Fruit fly (Drosophila melanogaster): ENCODE results near the gene PGRP-LD.

PGRP-LD gene

dm6 chr3L:5808540-5809200 is 28.8 kb downstream of the PGRP-LD start (continued):
- TF ChIP-seq insv (GFP tag; optimal IDR thresholded peaks at IDR 0.05) (no peak), CG8089 (GFP tag; optimal IDR thresholded peaks at IDR 0.05) (no peak), CG4854 (GFP tag; optimal IDR thresholded peaks at IDR 0.05) (no peak), h (optimal IDR thresholded peaks at IDR 0.05) (no peak), CrebB (tag; optimal IDR thresholded peaks at IDR 0.05) (no peak), aop (GFP tag; IDR thresholded peaks at IDR 0.05) (no peak), sug (tag; optimal IDR thresholded peaks at IDR 0.05) (peak; percentile 39), ci (GFP tag; IDR thresholded peaks at IDR 0.05) (peak; percentile 32; the same call in 1 of the 3 replicates), CG11398 (GFP tag; optimal IDR thresholded peaks at IDR 0.05) (no peak), HmgZ (tag; optimal IDR thresholded peaks at IDR 0.05) (peak; percentile 4), CG12155 (GFP tag; optimal IDR thresholded peaks at IDR 0.05) (no peak), yki (optimal IDR thresholded peaks at IDR 0.05) (no peak), eyg (GFP tag; optimal IDR thresholded peaks at IDR 0.05) (no peak), gro (GFP tag; optimal IDR thresholded peaks at IDR 0.05) (peak; percentile 9), CG30020 (tag; optimal IDR thresholded peaks at IDR 0.05) (no peak), kay (GFP tag; optimal IDR thresholded peaks at IDR 0.05) (no peak), CG10543 (GFP tag; optimal IDR thresholded peaks at IDR 0.05) (peak; percentile 70), crol (GFP tag; IDR thresholded peaks at IDR 0.05) (peak; percentile 82), Ada2b (GFP tag; IDR thresholded peaks at IDR 0.05) (no peak), dati (GFP tag; IDR thresholded peaks at IDR 0.05) (no peak), tio (GFP tag; optimal IDR thresholded peaks at IDR 0.05) (no peak), CG13775 (GFP tag; optimal IDR thresholded peaks at IDR 0.05) (no peak), CG10267 (tag; optimal IDR thresholded peaks at IDR 0.05) (no peak), tin (GFP tag; optimal IDR thresholded peaks at IDR 0.05) (no peak), Adf1 (GFP tag; IDR thresholded peaks at IDR 0.05) (peak; percentile 71), cg (GFP tag; optimal IDR thresholded peaks at IDR 0.05) (peak; percentile 3), dm (GFP tag; optimal IDR thresholded peaks at IDR 0.05) (no peak), CG1233 (GFP tag; optimal IDR thresholded peaks at IDR 0.05) (no peak), CG5953 (GFP tag; IDR thresholded peaks at IDR 0.05) (no peak), mirr (GFP tag; optimal IDR thresholded peaks at IDR 0.05) (peak; percentile 19), B-H1 (GFP tag; IDR thresholded peaks at IDR 0.05) (no peak), Hr78 (GFP tag; optimal IDR thresholded peaks at IDR 0.05) (no peak), tll (GFP tag; optimal IDR thresholded peaks at IDR 0.05) (no peak), CG15269 (tag; optimal IDR thresholded peaks at IDR 0.05) (no peak), CG10366 (GFP tag; IDR thresholded peaks at IDR 0.05) (no peak), tap (tag; optimal IDR thresholded peaks at IDR 0.05) (no peak), sqz (GFP tag; optimal IDR thresholded peaks at IDR 0.05) (no peak), Nf-YA (GFP tag; IDR thresholded peaks at IDR 0.05) (no peak), Pdp1 (GFP tag; optimal IDR thresholded peaks at IDR 0.05) (peak in 1 of 2 experiments; percentile 95), HLHmδ (GFP tag; optimal IDR thresholded peaks at IDR 0.05) (no peak), gce (GFP tag; IDR thresholded peaks at IDR 0.05) (no peak), grau (tag; optimal IDR thresholded peaks at IDR 0.05) (no peak), psq (GFP tag; optimal IDR thresholded peaks at IDR 0.05) (no peak), grn (GFP tag; optimal IDR thresholded peaks at IDR 0.05) (peak; percentile 46), CG18764 (GFP tag; optimal IDR thresholded peaks at IDR 0.05) (no peak), nau (GFP tag; optimal IDR thresholded peaks at IDR 0.05) (peak; percentile 6), BEAF-32 (GFP tag; optimal IDR thresholded peaks at IDR 0.05) (no peak), exex (tag; optimal IDR thresholded peaks at IDR 0.05) (peak; percentile 62), Hey (tag; optimal IDR thresholded peaks at IDR 0.05) (no peak), Asciz (GFP tag; optimal IDR thresholded peaks at IDR 0.05) (peak; percentile 12)
